Fruit fly (Drosophila melanogaster): ENCODE results near the gene CG3222.

- TF ChIP-seq CG14655 (GFP tag; optimal IDR thresholded peaks at IDR 0.05) (no peak), CG8159 (tag; optimal IDR thresholded peaks at IDR 0.05) (no peak), CG12605 (GFP tag; IDR thresholded peaks at IDR 0.05) (no peak), CG10348 (GFP tag; IDR thresholded peaks at IDR 0.05) (no peak), CG17806 (tag; optimal IDR thresholded peaks at IDR 0.05) (no peak), fd96Ca (GFP tag; IDR thresholded peaks at IDR 0.05) (no peak), CG9948 (tag; optimal IDR thresholded peaks at IDR 0.05) (no peak), Ets98B (GFP tag; IDR thresholded peaks at IDR 0.05) (no peak), CG13204 (GFP tag; optimal IDR thresholded peaks at IDR 0.05) (no peak), CG34367 (tag; optimal IDR thresholded peaks at IDR 0.05) (no peak), Snoo (tag; optimal IDR thresholded peaks at IDR 0.05) (no peak)
Measured at dm6 chr3L:9601225-9601624, 2.4 kb downstream of the CG3222 start, which contains the start of the genes CG3088 and CG3306.

All from whole organism, pupa.